Worm (Caenorhabditis elegans) whole organism, midembryonic: ENCODE results near the gene npp-16.

Source experiments
- T22C8.4 ChIP-seq: fragments of 200-800 bp; sonication (Bioruptor generic); IDR thresholded peaks from 2 replicates; pipeline ENCODE4 v1.3.6; 2022; ENCODE audit warnings: missing genetic modification characterization, missing compliant biosample characterization
- cog-1 ChIP-seq: sonication (generic microtip); optimal IDR thresholded peaks from 2 replicates; lab custom pipeline; 2016; ENCODE audit warnings: missing genetic modification characterization, missing compliant biosample characterization
- flt-1 ChIP-seq: fragments of 200-800 bp; sonication (Bioruptor generic); IDR thresholded peaks from 2 replicates; pipeline ENCODE4 v1.3.6; 2022; ENCODE audit warnings: missing genetic modification characterization, missing compliant biosample characterization
- klf-2 ChIP-seq: fragments of 200-800 bp; sonication (Bioruptor generic); conservative IDR thresholded peaks from 2 replicates; pipeline ENCODE4 v1.3.6; 2022; ENCODE audit warnings: missing genetic modification reagents, missing genetic modification characterization, missing compliant biosample characterization
- ref-1 ChIP-seq: fragments of 200-800 bp; sonication (Bioruptor generic); conservative IDR thresholded peaks from 2 replicates; pipeline ENCODE4 v1.3.6; 2022; ENCODE audit warnings: missing genetic modification reagents, missing genetic modification characterization, missing compliant biosample characterization
- ztf-29 ChIP-seq: fragments of 200-800 bp; sonication (Bioruptor generic); IDR thresholded peaks from 2 replicates; pipeline ENCODE4 v1.3.6; 2022; ENCODE audit warnings: missing genetic modification reagents, missing genetic modification characterization, missing compliant biosample characterization

- no peak for TF ChIP-seq flt-1 (GFP tag; lab: Robert Waterston, UW)
- TF ChIP-seq ref-1 (GFP tag; lab: Robert Waterston, UW): no peak
- no peak for TF ChIP-seq ztf-29 (GFP tag; lab: Robert Waterston, UW)
- no peak for TF ChIP-seq T22C8.4 (GFP tag; lab: Robert Waterston, UW)
- no peak for TF ChIP-seq cog-1 (tag; lab: Kevin White, UChicago)
- no peak for TF ChIP-seq klf-2 (GFP tag; lab: Robert Waterston, UW)
These were observed 17.6 kb upstream of the npp-16 start, which contains the start of gene tsen-2 for ce11 chrIII:11898169-11898568.
